Fruit fly (Drosophila melanogaster) whole organism, prepupa: ENCODE data around the gene CG13067.

Source experiments
- Gug ChIP-seq: fragments of 200-800 bp; sonication (Bioruptor generic); IDR thresholded peaks from 2 replicates; pipeline ENCODE4 v1.3.6; 2022; ENCODE audit warnings: missing biosample characterization, missing genetic modification characterization
- net ChIP-seq: fragments of 200-800 bp; sonication (Bioruptor generic); optimal IDR thresholded peaks from 3 replicates; lab custom pipeline; 2016; ENCODE audit warnings: missing biosample characterization, missing genetic modification characterization
- salr ChIP-seq, 2 experiments: fragments of 200-800 bp; sonication (Bioruptor generic); optimal IDR thresholded peaks; 3 replicates each; lab custom pipeline; 2016 to 2018; ENCODE audit warnings: missing biosample characterization in 2 of 2, missing genetic modification characterization in 2 of 2, mild to moderate bottlenecking in 1 of 2

- no peak for TF ChIP-seq salr (GFP tag; optimal IDR thresholded peaks at IDR 0.05; lab: Kevin White, UChicago)
- peak; percentile 1 for TF ChIP-seq net
- peak; percentile 42; the same call in 1 of the 2 replicates for TF ChIP-seq Gug (GFP tag; lab: Robert Waterston, UW)
These were observed 2.9 kb upstream of the CG13067 start, which contains the start of gene CG4950 for dm6 chr3L:16268106-16268733.
